Worm (Caenorhabditis elegans): ENCODE results near the gene polg-1.
A peak's percentile ranks its signal among the peaks of the same experiment; 100 is the strongest.

Gene polg-1

DNA sequence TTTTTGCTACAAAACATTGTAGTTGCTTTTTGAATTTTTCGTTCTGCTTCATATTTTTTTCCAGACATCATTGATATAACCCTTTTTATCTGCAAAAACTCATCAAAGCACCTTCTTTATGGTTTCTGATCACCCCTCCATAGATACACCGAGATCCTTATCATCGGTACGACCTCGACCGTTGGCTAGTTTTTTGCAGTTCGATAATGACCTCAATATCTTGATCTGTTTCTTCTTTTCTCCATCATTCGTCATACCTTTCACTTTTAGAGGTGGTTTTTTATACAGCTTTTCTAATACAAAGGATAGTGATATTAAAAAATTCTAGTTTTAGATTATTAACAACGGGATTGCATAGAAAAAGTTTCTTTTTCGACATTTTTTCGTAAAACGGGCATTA, 39.7 kb upstream of the polg-1 start (continued):
- TF ChIP-seq ztf-11 (tag; optimal IDR thresholded peaks at IDR 0.05) (no peak), nhr-77 (tag; optimal IDR thresholded peaks at IDR 0.05) (no peak), mab-9 (GFP tag; IDR thresholded peaks at IDR 0.05) (no peak), dsc-1 (tag; optimal IDR thresholded peaks at IDR 0.05) (no peak), aha-1 (tag; optimal IDR thresholded peaks at IDR 0.05) (no peak), nhr-90 (tag; optimal IDR thresholded peaks at IDR 0.05; ENCODE audit: poor library complexity) (no peak), fkh-10 (GFP tag; optimal IDR thresholded peaks at IDR 0.05) (no peak), ets-5 (GFP tag; IDR thresholded peaks at IDR 0.05) (no peak), nhr-20 (tag; optimal IDR thresholded peaks at IDR 0.05) (peak; percentile 14)

DNA sequence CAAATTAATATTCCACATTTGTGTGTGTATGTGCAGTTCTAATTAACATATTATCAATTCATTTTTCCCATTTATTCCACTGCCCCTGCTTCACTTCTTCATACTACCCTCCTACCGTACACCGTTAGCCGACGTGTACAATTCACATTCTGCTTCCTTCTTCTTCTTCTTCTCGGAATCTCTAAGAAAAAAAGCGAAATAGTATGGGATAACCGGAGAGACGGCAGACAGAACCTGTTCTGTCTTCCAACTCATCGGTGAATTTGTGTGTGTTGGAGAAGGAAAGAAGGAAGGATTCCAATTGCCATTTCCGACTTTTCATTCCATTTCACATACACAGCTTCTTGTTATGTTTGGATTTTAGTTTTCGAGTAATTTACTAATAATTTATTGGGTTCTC, 37.8 kb upstream of the polg-1 start:
- peak; percentile 94 for TF ChIP-seq xbp-1 (tag; optimal IDR thresholded peaks at IDR 0.05)
- peak; percentile 83 for TF ChIP-seq grh-1 (GFP tag; IDR thresholded peaks at IDR 0.05)
- no peak for TF ChIP-seq dsc-1 (tag; optimal IDR thresholded peaks at IDR 0.05)
- no peak for TF ChIP-seq efl-1 (optimal IDR thresholded peaks at IDR 0.05)
- TF ChIP-seq efl-1 (GFP tag; optimal IDR thresholded peaks at IDR 0.05 in 1 of 2), result peak in 1 of 2 experiments; percentile 91
- TF ChIP-seq egl-13 (tag; optimal IDR thresholded peaks at IDR 0.05), result no peak
- TF ChIP-seq nhr-19 (GFP tag; conservative IDR thresholded peaks at IDR 0.05), result no peak
- TF ChIP-seq nhr-90 (tag; optimal IDR thresholded peaks at IDR 0.05; ENCODE audit: poor library complexity), result peak; percentile 2
- peak; percentile 28 for TF ChIP-seq snu-23 (GFP tag; optimal IDR thresholded peaks at IDR 0.05)
- TF ChIP-seq elt-3 (tag; optimal IDR thresholded peaks at IDR 0.05), result peak in 3 of 6 experiments; percentile 16 to 75 (median 45)
- peak; percentile 5 for TF ChIP-seq ztf-4 (tag; optimal IDR thresholded peaks at IDR 0.05)
- peak; percentile 40 for TF ChIP-seq nhr-85 (tag)
- TF ChIP-seq mep-1 (tag; optimal IDR thresholded peaks at IDR 0.05), result peak; percentile 14
- no peak for TF ChIP-seq lir-3 (tag; optimal IDR thresholded peaks at IDR 0.05; ENCODE audit: poor library complexity)
- peak; percentile 86 for TF ChIP-seq blmp-1 (tag; optimal IDR thresholded peaks at IDR 0.05)
- peak in 1 of 2 experiments; percentile 54 for TF ChIP-seq lsy-2 (tag; optimal IDR thresholded peaks at IDR 0.05)

DNA sequence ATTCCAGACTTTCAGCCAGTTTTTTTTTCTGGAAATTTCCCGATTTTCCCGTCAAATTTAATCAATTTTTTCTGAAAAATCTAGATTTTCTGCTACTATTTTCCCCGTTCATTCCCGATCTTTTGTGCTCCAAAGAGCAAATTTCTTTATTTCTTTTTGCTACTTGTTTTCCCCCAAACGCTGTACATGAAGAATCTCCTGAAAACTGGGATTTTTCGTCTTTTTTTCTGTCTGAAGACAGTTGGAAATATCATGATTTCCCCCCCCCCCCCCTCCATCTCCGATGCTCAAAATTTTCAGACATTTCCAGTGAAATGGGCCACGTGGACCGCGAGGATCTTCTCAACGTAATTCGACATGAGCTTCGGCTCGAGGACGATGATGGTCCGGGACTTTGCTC, 28.2 kb upstream of the polg-1 start, which contains the start of gene sinh-1:
Gene sinh-1 (plus strand): TSS at position 301 of the 400 bp plus-strand sequence.
- no peak for TF ChIP-seq ceh-8 (GFP tag; optimal IDR thresholded peaks at IDR 0.05)
- no peak for TF ChIP-seq nhr-71 (tag; optimal IDR thresholded peaks at IDR 0.05)
- TF ChIP-seq pqm-1 (tag; optimal IDR thresholded peaks at IDR 0.05), result no peak
- TF ChIP-seq skn-1 (tag; optimal IDR thresholded peaks at IDR 0.05), result no peak
- no peak for TF ChIP-seq mab-9 (GFP tag; IDR thresholded peaks at IDR 0.05)
- TF ChIP-seq ama-1 (optimal IDR thresholded peaks at IDR 0.05), result no peak
- no peak for TF ChIP-seq lin-39 (tag; optimal IDR thresholded peaks at IDR 0.05)
- TF ChIP-seq nhr-237 (tag; optimal IDR thresholded peaks at IDR 0.05), result no peak
- no peak for TF ChIP-seq lin-13 (GFP tag; optimal IDR thresholded peaks at IDR 0.05)
- TF ChIP-seq ets-5 (GFP tag; IDR thresholded peaks at IDR 0.05), result no peak
- no peak for TF ChIP-seq irx-1 (tag; optimal IDR thresholded peaks at IDR 0.05)
- TF ChIP-seq mdl-1 (tag; optimal IDR thresholded peaks at IDR 0.05), result no peak
- TF ChIP-seq sup-37 (GFP tag; optimal IDR thresholded peaks at IDR 0.05), result no peak
- TF ChIP-seq hlh-17 (GFP tag; optimal IDR thresholded peaks at IDR 0.05; ENCODE audit: borderline replicate concordance), result no peak
- no peak for TF ChIP-seq ces-1 (GFP tag; optimal IDR thresholded peaks at IDR 0.05)
- no peak for TF ChIP-seq nhr-12 (tag; optimal IDR thresholded peaks at IDR 0.05)
- TF ChIP-seq lin-14 (GFP tag; optimal IDR thresholded peaks at IDR 0.05), result no peak
- no peak for TF ChIP-seq ceh-82 (tag; optimal IDR thresholded peaks at IDR 0.05)

DNA sequence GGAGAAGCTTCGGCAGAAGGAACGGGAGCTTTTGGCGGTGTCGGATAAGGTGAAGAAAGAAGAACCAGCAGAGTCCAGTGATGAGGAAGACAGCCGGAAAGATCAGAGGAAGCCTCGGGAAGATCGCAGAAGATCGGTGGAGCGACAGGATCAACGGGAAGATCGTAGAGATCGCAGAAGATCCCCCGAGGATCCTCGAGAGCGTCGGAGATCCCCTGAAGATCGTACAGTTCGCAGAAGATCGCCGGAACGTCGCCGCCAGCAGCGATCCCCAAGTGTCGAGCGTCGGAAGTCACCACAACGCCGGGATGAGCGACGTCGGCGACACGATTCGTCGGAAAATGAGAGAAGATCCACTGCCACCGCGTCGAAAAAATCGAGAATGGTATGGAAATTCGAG, 26.4 kb upstream of the polg-1 start:
- TF ChIP-seq unc-30 (tag; optimal IDR thresholded peaks at IDR 0.05) (no peak), alr-1 (tag; optimal IDR thresholded peaks at IDR 0.05; ENCODE audit: borderline replicate concordance) (no peak), lin-15B (tag; optimal IDR thresholded peaks at IDR 0.05) (no peak)
